Worm (Caenorhabditis elegans) whole organism, young adult: Measurements from ENCODE around the gene C25H3.10.

Experiments
- B0019.2 ChIP-seq: fragments of 200-800 bp; sonication (Bioruptor generic); conservative IDR thresholded peaks from 2 replicates; pipeline ENCODE4 v1.3.6; 2022; ENCODE audit warnings: missing genetic modification reagents, missing genetic modification characterization, missing compliant biosample characterization
- C17E4.6 ChIP-seq: fragments of 200-800 bp; sonication (Bioruptor generic); IDR thresholded peaks from 2 replicates; pipeline ENCODE4 v1.3.6; 2022; ENCODE audit warnings: missing genetic modification reagents, missing genetic modification characterization, missing compliant biosample characterization
- F37B4.10 ChIP-seq: fragments of 200-800 bp; sonication (Bioruptor generic); IDR thresholded peaks from 2 replicates; pipeline ENCODE4 v1.3.6; 2022; ENCODE audit warnings: missing genetic modification characterization, missing compliant biosample characterization
- F39B2.1 ChIP-seq: fragments of 200-800 bp; sonication (Bioruptor generic); IDR thresholded peaks from 2 replicates; pipeline ENCODE4 v1.3.6; 2022; ENCODE audit warnings: missing genetic modification reagents, missing genetic modification characterization, missing compliant biosample characterization
- F52B5.7 ChIP-seq: sonication (generic microtip); optimal IDR thresholded peaks from 2 replicates; lab custom pipeline; 2016; ENCODE audit warnings: mild to moderate bottlenecking, missing genetic modification characterization, missing compliant biosample characterization
- F55B11.4 ChIP-seq: sonication (generic microtip); optimal IDR thresholded peaks from 2 replicates; lab custom pipeline; 2016; ENCODE audit warnings: missing compliant biosample characterization, missing genetic modification characterization, borderline replicate concordance; ENCODE audit not compliant: insufficient read depth
- K11D2.4 ChIP-seq: fragments of 200-800 bp; sonication (Bioruptor generic); IDR thresholded peaks from 2 replicates; pipeline ENCODE4 v1.3.6; 2022; ENCODE audit warnings: missing genetic modification reagents, missing genetic modification characterization, missing compliant biosample characterization
- K12H6.12 ChIP-seq: fragments of 200-800 bp; sonication (Bioruptor generic); optimal IDR thresholded peaks from 2 replicates; lab custom pipeline; 2018; ENCODE audit warnings: mild to moderate bottlenecking, missing genetic modification characterization, missing compliant biosample characterization
- T26A5.8 ChIP-seq: sonication (generic microtip); optimal IDR thresholded peaks from 2 replicates; lab custom pipeline; 2016; ENCODE audit warnings: missing genetic modification characterization, missing compliant biosample characterization
- Y53F4B.3 ChIP-seq: fragments of 200-800 bp; sonication (Bioruptor generic); IDR thresholded peaks from 2 replicates; pipeline ENCODE4 v1.3.6; 2022; ENCODE audit warnings: missing genetic modification reagents, missing genetic modification characterization, missing compliant biosample characterization
- Y53G8AR.9 ChIP-seq: fragments of 200-800 bp; sonication (Bioruptor generic); conservative IDR thresholded peaks from 2 replicates; pipeline ENCODE4 v1.3.6; 2022; ENCODE audit warnings: missing genetic modification reagents, missing genetic modification characterization, missing compliant biosample characterization
- Y79H2A.3 ChIP-seq: fragments of 200-800 bp; sonication (Bioruptor generic); conservative IDR thresholded peaks from 2 replicates; pipeline ENCODE4 v1.3.6; 2022; ENCODE audit warnings: missing genetic modification reagents, missing genetic modification characterization, missing compliant biosample characterization
- akir-1 ChIP-seq: fragments of 200-800 bp; sonication (Bioruptor generic); optimal IDR thresholded peaks from 2 replicates; lab custom pipeline; 2018; ENCODE audit warnings: mild to moderate bottlenecking, missing genetic modification characterization, moderate library complexity, missing compliant biosample characterization
- athp-1 ChIP-seq: sonication (generic microtip); optimal IDR thresholded peaks from 2 replicates; lab custom pipeline; 2017; ENCODE audit warnings: mild to moderate bottlenecking, missing genetic modification characterization, missing compliant biosample characterization
- attf-6 ChIP-seq: fragments of 200-800 bp; sonication (Bioruptor generic); IDR thresholded peaks from 2 replicates; pipeline ENCODE4 v1.3.6; 2022; ENCODE audit warnings: missing genetic modification reagents, missing genetic modification characterization, missing compliant biosample characterization
- bed-1 ChIP-seq: fragments of 200-800 bp; sonication (Bioruptor generic); IDR thresholded peaks from 2 replicates; pipeline ENCODE4 v1.3.6; 2022; ENCODE audit warnings: missing genetic modification reagents, missing genetic modification characterization, missing compliant biosample characterization
- cebp-1 ChIP-seq, 2 experiments: fragments of 200-800 bp in 1 of 2; sonication (Bioruptor generic) in 1 of 2; sonication (generic microtip) in 1 of 2; IDR thresholded peaks in 1 of 2; optimal IDR thresholded peaks in 1 of 2; 2 replicates each; pipeline versions ENCODE4 v1.3.6 to Lab custom; 2017 to 2022; ENCODE audit warnings: missing compliant biosample characterization in 2 of 2, missing genetic modification characterization in 2 of 2, mild to moderate bottlenecking in 1 of 2, missing genetic modification reagents in 1 of 2, moderate library complexity in 1 of 2
- cebp-2 ChIP-seq: fragments of 200-800 bp; sonication (Bioruptor generic); IDR thresholded peaks from 2 replicates; pipeline ENCODE4 v1.3.6; 2022; ENCODE audit warnings: missing genetic modification characterization, missing compliant biosample characterization
- ceh-91 ChIP-seq: fragments of 200-800 bp; sonication (Bioruptor generic); IDR thresholded peaks from 2 replicates; pipeline ENCODE4 v1.3.6; 2022; ENCODE audit warnings: missing genetic modification reagents, missing genetic modification characterization, missing compliant biosample characterization
- chd-7 ChIP-seq: sonication (generic microtip); optimal IDR thresholded peaks from 2 replicates; lab custom pipeline; 2016; ENCODE audit warnings: mild to moderate bottlenecking, missing genetic modification characterization, moderate library complexity, missing compliant biosample characterization
- die-1 ChIP-seq: sonication (generic microtip); optimal IDR thresholded peaks from 2 replicates; lab custom pipeline; 2016; ENCODE audit warnings: missing genotype, mild to moderate bottlenecking, missing genetic modification characterization, missing compliant biosample characterization
- dox-1 ChIP-seq: fragments of 200-800 bp; sonication (Bioruptor generic); IDR thresholded peaks from 2 replicates; pipeline ENCODE4 v1.3.6; 2022; ENCODE audit warnings: missing genetic modification reagents, missing genetic modification characterization, missing compliant biosample characterization
- dpff-1 ChIP-seq: sonication (generic microtip); optimal IDR thresholded peaks from 2 replicates; lab custom pipeline; 2017; ENCODE audit warnings: mild to moderate bottlenecking, missing genetic modification characterization, missing compliant biosample characterization
- dpl-1 ChIP-seq: fragments of 150-350 bp; optimal IDR thresholded peaks from 2 replicates; lab custom pipeline; 2014; ENCODE audit warnings: missing biosample characterization, missing genetic modification reagents, missing genetic modification characterization
- egrh-3 ChIP-seq: fragments of 200-800 bp; sonication (Bioruptor generic); IDR thresholded peaks from 2 replicates; pipeline ENCODE4 v1.3.6; 2022; ENCODE audit warnings: missing genetic modification reagents, missing genetic modification characterization, missing compliant biosample characterization
- ets-4 ChIP-seq: fragments of 200-800 bp; sonication (Bioruptor generic); optimal IDR thresholded peaks from 2 replicates; lab custom pipeline; 2018; ENCODE audit warnings: mild to moderate bottlenecking, missing genetic modification characterization, missing compliant biosample characterization
- fkh-3 ChIP-seq: sonication (generic microtip); optimal IDR thresholded peaks from 2 replicates; lab custom pipeline; 2016; ENCODE audit warnings: mild to moderate bottlenecking, missing genetic modification characterization, missing compliant biosample characterization
- him-1 ChIP-seq: sonication (generic microtip); optimal IDR thresholded peaks from 2 replicates; lab custom pipeline; 2016; ENCODE audit warnings: missing genotype, missing genetic modification reagents, missing genetic modification characterization, missing compliant biosample characterization
- hlh-26 ChIP-seq: fragments of 200-800 bp; sonication (Bioruptor generic); conservative IDR thresholded peaks from 2 replicates; pipeline ENCODE4 v1.3.6; 2022; ENCODE audit warnings: missing genetic modification reagents, missing genetic modification characterization, missing compliant biosample characterization
- hsf-1 ChIP-seq: fragments of 200-800 bp; sonication (Bioruptor generic); IDR thresholded peaks from 2 replicates; pipeline ENCODE4 v1.3.6; 2022; ENCODE audit warnings: missing genetic modification reagents, missing genetic modification characterization, missing compliant biosample characterization
- lin-35 ChIP-seq, 3 experiments: fragments of 150-350 bp in 2 of 3; sonication (generic microtip) in 1 of 3; optimal IDR thresholded peaks; 2 replicates each; lab custom pipeline; 2014 to 2018; ENCODE audit warnings: missing biosample characterization in 3 of 3, missing genetic modification characterization in 3 of 3, missing genetic modification reagents in 3 of 3
- lsl-1 ChIP-seq: fragments of 200-800 bp; sonication (Bioruptor generic); optimal IDR thresholded peaks from 2 replicates; lab custom pipeline; 2018; ENCODE audit warnings: mild to moderate bottlenecking, missing genetic modification characterization, moderate library complexity, missing compliant biosample characterization
- madf-10 ChIP-seq: sonication (generic microtip); optimal IDR thresholded peaks from 2 replicates; lab custom pipeline; 2016; ENCODE audit warnings: mild to moderate bottlenecking, missing genetic modification characterization, missing compliant biosample characterization
- madf-3 ChIP-seq: fragments of 200-800 bp; sonication (Bioruptor generic); IDR thresholded peaks from 2 replicates; pipeline ENCODE4 v1.3.6; 2022; ENCODE audit warnings: missing genetic modification reagents, missing genetic modification characterization, missing compliant biosample characterization
- mel-28 ChIP-seq: sonication (generic microtip); optimal IDR thresholded peaks from 2 replicates; lab custom pipeline; 2016; ENCODE audit warnings: borderline replicate concordance, mild to moderate bottlenecking, missing genetic modification characterization, missing compliant biosample characterization
- nfya-1 ChIP-seq: sonication (generic microtip); optimal IDR thresholded peaks from 2 replicates; lab custom pipeline; 2017; ENCODE audit warnings: antibody characterized with exemption, missing compliant biosample characterization, missing genetic modification characterization, borderline replicate concordance; ENCODE audit not compliant: insufficient read depth
- nfya-2 ChIP-seq: fragments of 200-800 bp; sonication (Bioruptor generic); IDR thresholded peaks from 2 replicates; pipeline ENCODE4 v1.3.6; 2022; ENCODE audit warnings: missing genetic modification reagents, missing genetic modification characterization, missing compliant biosample characterization
- nfyb-1 ChIP-seq: fragments of 200-800 bp; sonication (Bioruptor generic); IDR thresholded peaks from 2 replicates; pipeline ENCODE4 v1.3.6; 2022; ENCODE audit warnings: missing genetic modification reagents, missing genetic modification characterization, missing compliant biosample characterization
- pbrm-1 ChIP-seq: fragments of 200-800 bp; sonication (Bioruptor generic); IDR thresholded peaks from 2 replicates; pipeline ENCODE4 v1.3.6; 2022; ENCODE audit warnings: missing genetic modification reagents, missing genetic modification characterization, missing compliant biosample characterization
- sdz-38 ChIP-seq: sonication (generic microtip); optimal IDR thresholded peaks from 2 replicates; lab custom pipeline; 2016; ENCODE audit warnings: missing genotype, missing genetic modification characterization, missing compliant biosample characterization
- sea-2 ChIP-seq: fragments of 200-800 bp; sonication (Bioruptor generic); IDR thresholded peaks from 2 replicates; pipeline ENCODE4 v1.3.6; 2022; ENCODE audit warnings: missing genetic modification characterization, missing compliant biosample characterization
- snpc-1.1 ChIP-seq: sonication (generic microtip); optimal IDR thresholded peaks from 2 replicates; lab custom pipeline; 2017; ENCODE audit warnings: missing genetic modification characterization, mild to moderate bottlenecking, missing compliant biosample characterization, antibody characterized with exemption, moderate library complexity, missing genotype, missing genetic modification reagents; ENCODE audit not compliant: insufficient read depth
- snpc-3.4 ChIP-seq: sonication (generic microtip); optimal IDR thresholded peaks from 2 replicates; lab custom pipeline; 2017; ENCODE audit warnings: missing genetic modification characterization, mild to moderate bottlenecking, missing compliant biosample characterization, antibody characterized with exemption, moderate library complexity, missing genotype, missing genetic modification reagents
- somi-1 ChIP-seq: fragments of 200-800 bp; sonication (Bioruptor generic); optimal IDR thresholded peaks from 2 replicates; lab custom pipeline; 2018; ENCODE audit warnings: mild to moderate bottlenecking, missing genetic modification characterization, missing compliant biosample characterization
- tbp1 ChIP-seq: fragments of 200-800 bp; sonication (Bioruptor generic); optimal IDR thresholded peaks from 2 replicates; lab custom pipeline; 2018; ENCODE audit warnings: mild to moderate bottlenecking, missing genetic modification characterization, missing compliant biosample characterization
- unc-62 ChIP-seq: fragments of 150-350 bp; optimal IDR thresholded peaks from 2 replicates; lab custom pipeline; 2014; ENCODE audit warnings: missing biosample characterization, missing genetic modification reagents, missing genetic modification characterization
- zim-3 ChIP-seq: sonication (generic microtip); optimal IDR thresholded peaks from 2 replicates; lab custom pipeline; 2017; ENCODE audit warnings: mild to moderate bottlenecking, missing genetic modification characterization, moderate library complexity, missing compliant biosample characterization

Gene C25H3.10

DNA sequence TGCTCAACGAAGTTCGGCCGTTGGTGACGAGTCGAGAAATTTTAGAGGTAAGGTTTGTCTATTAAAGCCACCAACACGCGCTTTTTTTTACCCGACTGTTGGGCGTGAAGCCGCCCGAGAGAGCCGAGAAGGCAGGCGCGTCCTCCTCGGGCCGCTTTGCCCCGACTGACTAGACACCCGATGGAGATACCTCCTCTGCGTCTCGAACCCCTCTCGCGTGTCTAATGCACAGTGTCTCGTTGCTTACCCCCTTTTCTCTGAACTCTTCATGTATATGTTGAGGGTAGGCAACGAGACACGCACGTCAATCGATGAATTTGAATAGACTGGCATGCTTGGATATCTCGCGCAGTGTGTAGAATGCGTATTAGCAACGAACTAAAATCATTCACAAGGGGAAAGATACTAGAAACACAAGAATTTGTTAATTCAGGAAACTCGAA lies 37.0 kb downstream of the C25H3.10 start (continued):
- TF ChIP-seq akir-1 = peak; percentile 78
- TF ChIP-seq Y53F4B.3 (GFP tag; lab: Robert Waterston, UW) = peak; percentile 31; the same call in 1 of the 2 replicates
- TF ChIP-seq cebp-1 (GFP tag; IDR thresholded peaks at IDR 0.05; lab: Robert Waterston, UW) = peak; percentile 88
- peak; percentile 90 for TF ChIP-seq cebp-1 (tag; optimal IDR thresholded peaks at IDR 0.05; lab: Kevin White, UChicago)
- peak; percentile 91 for TF ChIP-seq bed-1 (GFP tag; lab: Robert Waterston, UW)
- 0 out of 2 replicates have a peak, but pooled peaks have one; percentile 78 for TF ChIP-seq hlh-26 (GFP tag; lab: Robert Waterston, UW)
- TF ChIP-seq sdz-38 (tag; lab: Kevin White, UChicago) = no peak
- TF ChIP-seq hsf-1 (GFP tag; lab: Robert Waterston, UW) = peak; percentile 89
- TF ChIP-seq Y79H2A.3 (GFP tag; lab: Robert Waterston, UW) = peak; percentile 96
- peak; percentile 87; the same call in 1 of the 2 replicates for TF ChIP-seq dox-1
- peak; percentile 100 for TF ChIP-seq cebp-2 (GFP tag; lab: Robert Waterston, UW)
- peak; percentile 43 for TF ChIP-seq him-1 (tag; lab: Kevin White, UChicago)
- no peak for TF ChIP-seq nfya-1
- TF ChIP-seq mel-28 (tag; lab: Kevin White, UChicago) = peak; percentile 92
- peak in 2 of 3 experiments; percentile 57 to 69 for TF ChIP-seq lin-35 (GFP tag; optimal IDR thresholded peaks at IDR 0.05; lab: Kevin White, UChicago)
- TF ChIP-seq attf-6 (GFP tag; lab: Robert Waterston, UW) = peak; percentile 92
- TF ChIP-seq die-1 = peak; percentile 77
- TF ChIP-seq F55B11.4 (tag; lab: Kevin White, UChicago) = no peak
- peak; percentile 90 for TF ChIP-seq K12H6.12
- peak; percentile 67 for TF ChIP-seq B0019.2 (GFP tag; lab: Robert Waterston, UW)
- peak; percentile 94 for TF ChIP-seq K11D2.4 (GFP tag; lab: Robert Waterston, UW)
- no peak for TF ChIP-seq snpc-3.4 (tag; lab: Kevin White, UChicago)
- peak; percentile 96 for TF ChIP-seq sea-2 (GFP tag; lab: Robert Waterston, UW)
- TF ChIP-seq dpff-1 = peak; percentile 99
- no peak for TF ChIP-seq lsl-1 (GFP tag; lab: Kevin White, UChicago)
- TF ChIP-seq T26A5.8 (tag; lab: Kevin White, UChicago) = peak; percentile 98
- peak; percentile 99 for TF ChIP-seq zim-3 (tag; lab: Kevin White, UChicago)
- peak; percentile 99 for TF ChIP-seq nfya-2 (GFP tag; lab: Robert Waterston, UW)
- no peak for TF ChIP-seq snpc-1.1 (tag; lab: Kevin White, UChicago)
- peak; percentile 90 for TF ChIP-seq somi-1 (GFP tag; lab: Kevin White, UChicago)
- TF ChIP-seq madf-3 (GFP tag; lab: Robert Waterston, UW) = peak; percentile 97
- no peak for TF ChIP-seq dpl-1 (GFP tag; lab: Kevin White, UChicago)
- TF ChIP-seq F37B4.10 = peak; percentile 92; the same call in 1 of the 2 replicates
- TF ChIP-seq nfyb-1 = peak; percentile 100
- TF ChIP-seq chd-7 (tag; lab: Kevin White, UChicago) = peak; percentile 99
- peak; percentile 91 for TF ChIP-seq egrh-3 (GFP tag; lab: Robert Waterston, UW)
- TF ChIP-seq fkh-3 = peak; percentile 99
- TF ChIP-seq Y53G8AR.9 (GFP tag; lab: Robert Waterston, UW) = peak; percentile 97
- peak; percentile 73 for TF ChIP-seq ceh-91 (GFP tag; lab: Robert Waterston, UW)
- peak; percentile 100 for TF ChIP-seq F52B5.7 (tag; lab: Kevin White, UChicago)
- TF ChIP-seq C17E4.6 (GFP tag; lab: Robert Waterston, UW) = peak; percentile 95
- peak; percentile 71 for TF ChIP-seq tbp1 (GFP tag; lab: Kevin White, UChicago)
- peak; percentile 85 for TF ChIP-seq madf-10 (tag; lab: Kevin White, UChicago)
- TF ChIP-seq F39B2.1 (GFP tag; lab: Robert Waterston, UW) = peak; percentile 90
- TF ChIP-seq pbrm-1 (GFP tag; lab: Robert Waterston, UW) = peak; percentile 96
- TF ChIP-seq athp-1 = peak; percentile 99
- peak; percentile 48 for TF ChIP-seq unc-62 (GFP tag; lab: Kevin White, UChicago)
- TF ChIP-seq ets-4 (GFP tag; lab: Kevin White, UChicago) = peak; percentile 69
